Worm (Caenorhabditis elegans) whole organism, L4 larva: ENCODE data around the gene flp-32.

Experiments
- F10B5.3 ChIP-seq: sonication (generic microtip); optimal IDR thresholded peaks from 2 replicates; lab custom pipeline; 2016; ENCODE audit warnings: mild to moderate bottlenecking, missing genetic modification characterization, missing compliant biosample characterization
- F44E2.7 ChIP-seq: fragments of 200-800 bp; sonication (Bioruptor generic); IDR thresholded peaks from 2 replicates; pipeline ENCODE4 v2.1.2; 2022; ENCODE audit warnings: missing genetic modification characterization, missing compliant biosample characterization
- F49E8.2 ChIP-seq: sonication (generic microtip); optimal IDR thresholded peaks from 2 replicates; lab custom pipeline; 2016; ENCODE audit warnings: missing compliant biosample characterization, mild to moderate bottlenecking, missing genetic modification characterization, borderline replicate concordance
- R02D3.7 ChIP-seq: fragments of 150-350 bp; sonication (generic microtip); optimal IDR thresholded peaks from 3 replicates; lab custom pipeline; 2014; ENCODE audit warnings: missing biosample characterization, missing genetic modification characterization
- ZK337.2 ChIP-seq: fragments of 200-800 bp; sonication (Bioruptor generic); IDR thresholded peaks from 2 replicates; pipeline ENCODE4 v1.3.6; 2022; ENCODE audit warnings: missing genetic modification reagents, missing genetic modification characterization, missing compliant biosample characterization
- ceh-44 ChIP-seq: fragments of 200-800 bp; sonication (Bioruptor generic); IDR thresholded peaks from 2 replicates; pipeline ENCODE4 v1.3.6; 2022; ENCODE audit warnings: missing genetic modification reagents, missing genetic modification characterization, missing compliant biosample characterization
- ceh-62 ChIP-seq: sonication (generic microtip); optimal IDR thresholded peaks from 2 replicates; lab custom pipeline; 2017; ENCODE audit warnings: missing biosample characterization, missing genetic modification characterization
- ces-1 ChIP-seq: fragments of 150-350 bp; sonication (generic microtip); optimal IDR thresholded peaks from 4 replicates; lab custom pipeline; 2014; ENCODE audit warnings: missing biosample characterization, missing genetic modification reagents, missing genetic modification characterization
- daf-12 ChIP-seq: fragments of 150-350 bp; optimal IDR thresholded peaks from 2 replicates; lab custom pipeline; 2014; ENCODE audit warnings: missing biosample characterization, missing genetic modification reagents, missing genetic modification characterization
- dmd-6 ChIP-seq: fragments of 200-800 bp; sonication (Bioruptor generic); IDR thresholded peaks from 2 replicates; pipeline ENCODE4 v1.3.6; 2022; ENCODE audit warnings: missing genetic modification reagents, missing genetic modification characterization, missing compliant biosample characterization
- dpl-1 ChIP-seq: fragments of 150-350 bp; optimal IDR thresholded peaks from 2 replicates; lab custom pipeline; 2014; ENCODE audit warnings: missing biosample characterization, missing genetic modification reagents, missing genetic modification characterization
- dve-1 ChIP-seq: sonication (generic microtip); optimal IDR thresholded peaks from 2 replicates; lab custom pipeline; 2017; ENCODE audit warnings: antibody characterized with exemption, mild to moderate bottlenecking, missing genetic modification characterization, missing compliant biosample characterization; ENCODE audit not compliant: insufficient read depth
- egl-43 ChIP-seq: fragments of 200-800 bp; sonication (Bioruptor generic); IDR thresholded peaks from 2 replicates; pipeline ENCODE4 v1.3.6; 2022; ENCODE audit warnings: missing genetic modification reagents, missing genetic modification characterization, missing compliant biosample characterization
- hlh-11 ChIP-seq: fragments of 200-800 bp; sonication (Bioruptor generic); optimal IDR thresholded peaks from 2 replicates; lab custom pipeline; 2018; ENCODE audit warnings: mild to moderate bottlenecking, missing genetic modification characterization, missing compliant biosample characterization
- hlh-30 ChIP-seq: sonication (generic microtip); optimal IDR thresholded peaks from 2 replicates; lab custom pipeline; 2017; ENCODE audit warnings: antibody characterized with exemption, mild to moderate bottlenecking, missing genetic modification characterization, missing compliant biosample characterization; ENCODE audit not compliant: insufficient read depth
- lin-1 ChIP-seq: fragments of 200-800 bp; sonication (Bioruptor generic); IDR thresholded peaks from 2 replicates; pipeline ENCODE4 v1.3.6; 2022; ENCODE audit warnings: missing genetic modification reagents, missing genetic modification characterization, missing compliant biosample characterization
- lin-15B ChIP-seq: fragments of 150-350 bp; sonication (generic microtip); optimal IDR thresholded peaks from 3 replicates; lab custom pipeline; 2014; ENCODE audit warnings: missing biosample characterization, missing genetic modification characterization
- lin-29 ChIP-seq: fragments of 200-800 bp; sonication (Bioruptor generic); IDR thresholded peaks from 2 replicates; pipeline ENCODE4 v1.3.6; 2022; ENCODE audit warnings: missing genetic modification reagents, missing genetic modification characterization, missing compliant biosample characterization
- lir-3 ChIP-seq: sonication (generic microtip); optimal IDR thresholded peaks from 2 replicates; lab custom pipeline; 2016; ENCODE audit warnings: mild to moderate bottlenecking, missing genetic modification characterization, missing compliant biosample characterization
- lsy-2 ChIP-seq, 2 experiments: fragments of 150-350 bp in 1 of 2; sonication (generic microtip) in 1 of 2; optimal IDR thresholded peaks; 2 replicates each; lab custom pipeline; 2014 to 2017; ENCODE audit warnings: missing biosample characterization in 2 of 2, missing genetic modification characterization in 2 of 2
- madf-5 ChIP-seq, 2 experiments: fragments of 200-800 bp; sonication (Bioruptor generic); IDR thresholded peaks; 2 replicates each; pipeline ENCODE4 v1.3.6; 2022; ENCODE audit warnings: missing compliant biosample characterization in 2 of 2, missing genetic modification characterization in 2 of 2
- mdl-1 ChIP-seq, 2 experiments: fragments of 150-350 bp in 1 of 2; sonication (generic microtip) in 1 of 2; optimal IDR thresholded peaks; 2 replicates each; lab custom pipeline; 2014 to 2017; ENCODE audit warnings: missing biosample characterization in 2 of 2, missing genetic modification characterization in 2 of 2
- mep-1 ChIP-seq: fragments of 150-350 bp; sonication (generic microtip); optimal IDR thresholded peaks from 3 replicates; lab custom pipeline; 2014; ENCODE audit warnings: missing biosample characterization, missing genetic modification characterization
- mes-2 ChIP-seq: sonication (generic microtip); optimal IDR thresholded peaks from 2 replicates; lab custom pipeline; 2016; ENCODE audit warnings: missing genotype, mild to moderate bottlenecking, missing genetic modification characterization, missing compliant biosample characterization; ENCODE audit not compliant: poor library complexity, severe bottlenecking
- nhr-11 ChIP-seq: fragments of 150-350 bp; optimal IDR thresholded peaks from 2 replicates; lab custom pipeline; 2014; ENCODE audit warnings: missing biosample characterization, missing genetic modification characterization
- nhr-111 ChIP-seq: fragments of 200-800 bp; sonication (Bioruptor generic); optimal IDR thresholded peaks from 2 replicates; lab custom pipeline; 2018; ENCODE audit warnings: mild to moderate bottlenecking, missing genetic modification characterization, missing compliant biosample characterization
- nhr-41 ChIP-seq: fragments of 200-800 bp; sonication (Bioruptor generic); IDR thresholded peaks from 2 replicates; pipeline ENCODE4 v1.3.6; 2022; ENCODE audit warnings: missing genetic modification reagents, missing genetic modification characterization, missing compliant biosample characterization
- nhr-42 ChIP-seq: fragments of 200-800 bp; sonication (Bioruptor generic); IDR thresholded peaks from 2 replicates; pipeline ENCODE4 v1.3.6; 2022; ENCODE audit warnings: missing genetic modification characterization, missing compliant biosample characterization
- nhr-48 ChIP-seq: sonication (generic microtip); optimal IDR thresholded peaks from 2 replicates; lab custom pipeline; 2016; ENCODE audit warnings: mild to moderate bottlenecking, missing genetic modification characterization, missing compliant biosample characterization
- nhr-76 ChIP-seq: fragments of 150-350 bp; optimal IDR thresholded peaks from 2 replicates; lab custom pipeline; 2014; ENCODE audit warnings: missing biosample characterization, missing genetic modification characterization
- pqm-1 ChIP-seq: sonication (generic microtip); optimal IDR thresholded peaks from 2 replicates; lab custom pipeline; 2017; ENCODE audit warnings: missing biosample characterization, missing genetic modification characterization
- saeg-2 ChIP-seq: fragments of 200-800 bp; sonication (Bioruptor generic); IDR thresholded peaks from 2 replicates; pipeline ENCODE4 v1.3.6; 2022; ENCODE audit warnings: missing genetic modification reagents, missing genetic modification characterization, missing compliant biosample characterization
- set-16 ChIP-seq: fragments of 200-800 bp; sonication (Bioruptor generic); IDR thresholded peaks from 2 replicates; pipeline ENCODE4 v1.3.6; 2022; ENCODE audit warnings: missing genetic modification reagents, missing genetic modification characterization, missing compliant biosample characterization
- snpc-1.2 ChIP-seq: fragments of 200-800 bp; sonication (Bioruptor generic); IDR thresholded peaks from 2 replicates; pipeline ENCODE4 v1.3.6; 2022; ENCODE audit warnings: missing genetic modification reagents, missing genetic modification characterization, missing compliant biosample characterization
- spr-1 ChIP-seq: sonication (generic microtip); optimal IDR thresholded peaks from 2 replicates; lab custom pipeline; 2016; ENCODE audit warnings: mild to moderate bottlenecking, missing genetic modification characterization, missing compliant biosample characterization
- spr-3 ChIP-seq: fragments of 200-800 bp; sonication (Bioruptor generic); optimal IDR thresholded peaks from 2 replicates; lab custom pipeline; 2018; ENCODE audit warnings: mild to moderate bottlenecking, missing genetic modification characterization, missing compliant biosample characterization
- tag-97 ChIP-seq: fragments of 200-800 bp; sonication (Bioruptor generic); IDR thresholded peaks from 2 replicates; pipeline ENCODE4 v1.3.6; 2022; ENCODE audit warnings: missing genetic modification characterization, missing compliant biosample characterization
- unc-62 ChIP-seq, 3 experiments: fragments of 150-350 bp in 1 of 3; sonication (generic microtip); optimal IDR thresholded peaks in 2 of 3; peaks in 1 of 3; 1 replicate in 1 of 3; 2 replicates in 2 of 3; lab custom pipeline; 2014 to 2017; ENCODE audit warnings: missing biosample characterization in 3 of 3, missing genetic modification characterization in 3 of 3, missing genetic modification reagents in 3 of 3, missing genotype in 1 of 3
- zip-2 ChIP-seq: fragments of 150-350 bp; optimal IDR thresholded peaks from 2 replicates; lab custom pipeline; 2014; ENCODE audit warnings: missing biosample characterization, missing genetic modification characterization
- ztf-11 ChIP-seq: fragments of 150-350 bp; optimal IDR thresholded peaks from 2 replicates; lab custom pipeline; 2014; ENCODE audit warnings: missing biosample characterization, missing genetic modification characterization
- ztf-7 ChIP-seq: fragments of 150-350 bp; optimal IDR thresholded peaks from 2 replicates; lab custom pipeline; 2014; ENCODE audit warnings: missing biosample characterization, missing genetic modification characterization

Gene flp-32

ce11 chrX:15385807-15386349 lies 47.7 kb upstream of the flp-32 start (continued):
- TF ChIP-seq zip-2 (tag; lab: Kevin White, UChicago) (no peak), daf-12 (tag; lab: Kevin White, UChicago) (no peak), madf-5 (GFP tag; IDR thresholded peaks at IDR 0.05; lab: Robert Waterston, UW) (no peak), mdl-1 (tag; optimal IDR thresholded peaks at IDR 0.05; lab: Kevin White, UChicago) (peak in 1 of 2 experiments; percentile 51), hlh-30 (tag; lab: Kevin White, UChicago) (peak; percentile 20), saeg-2 (GFP tag; lab: Robert Waterston, UW) (no peak), nhr-42 (GFP tag; lab: Robert Waterston, UW) (no peak), mes-2 (tag; lab: Kevin White, UChicago) (no peak), F10B5.3 (no peak), ztf-11 (tag; lab: Kevin White, UChicago) (no peak), dpl-1 (GFP tag; lab: Kevin White, UChicago) (no peak), ceh-62 (no peak), ZK337.2 (0 out of 2 replicates have a peak, but pooled peaks have one; percentile 5), set-16 (GFP tag; lab: Robert Waterston, UW) (no peak), snpc-1.2 (GFP tag; lab: Robert Waterston, UW) (no peak), nhr-11 (tag; lab: Kevin White, UChicago) (no peak), dmd-6 (GFP tag; lab: Robert Waterston, UW) (peak; percentile 45), nhr-111 (no peak), pqm-1 (tag; lab: Kevin White, UChicago) (no peak), lin-1 (GFP tag; lab: Robert Waterston, UW) (no peak), ceh-44 (GFP tag; lab: Robert Waterston, UW) (no peak)

DNA sequence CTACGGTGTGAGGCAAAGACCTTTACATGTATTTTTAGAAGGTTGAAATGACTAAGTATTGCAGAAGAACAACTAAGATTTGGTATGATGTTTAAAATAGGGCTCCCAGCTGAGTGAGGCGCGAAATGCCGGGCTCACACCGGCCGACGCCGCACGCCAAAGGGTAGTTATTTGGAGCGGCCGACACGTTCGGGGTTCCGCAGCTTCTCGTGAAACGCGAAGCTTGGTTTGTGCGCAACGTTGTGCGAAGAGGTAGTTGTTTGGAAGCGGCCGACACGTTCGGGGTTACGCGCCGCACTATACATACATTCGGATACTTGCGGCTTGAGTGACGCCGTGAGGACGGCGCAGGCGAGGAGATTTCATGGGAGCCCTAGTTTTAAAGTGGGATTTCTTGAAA lies 45.3 kb upstream of the flp-32 start:
- TF ChIP-seq mdl-1 (tag; optimal IDR thresholded peaks at IDR 0.05; lab: Kevin White, UChicago): no peak
- TF ChIP-seq egl-43: peak; percentile 59; the same call in 1 of the 2 replicates
- TF ChIP-seq set-16 (GFP tag; lab: Robert Waterston, UW): peak; percentile 76

DNA sequence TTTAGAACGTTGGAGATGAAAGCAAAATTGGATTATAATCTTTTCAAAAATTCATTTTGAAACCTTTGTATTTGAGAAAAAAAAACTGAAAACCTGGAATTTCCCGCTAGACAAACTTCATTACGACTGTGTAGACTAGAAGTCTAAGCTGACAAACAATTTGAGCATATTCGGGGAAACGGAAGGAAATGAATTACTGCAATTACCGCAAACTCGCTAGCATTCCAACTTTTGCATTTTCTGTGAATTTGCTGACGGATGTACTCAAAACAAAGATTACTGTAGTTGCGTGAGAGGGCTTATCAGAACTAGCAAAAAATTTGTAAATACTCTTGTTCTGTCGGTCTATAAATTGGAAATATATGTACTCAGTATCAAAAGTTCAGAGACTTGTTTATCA lies 43.7 kb upstream of the flp-32 start:
- TF ChIP-seq ces-1 (GFP tag; lab: Kevin White, UChicago) (peak; percentile 19), unc-62 (GFP tag; optimal IDR thresholded peaks at IDR 0.05 in 1 of 2; lab: Kevin White, UChicago) (peak in 1 of 2 experiments; percentile 71), unc-62 (tag; optimal IDR thresholded peaks at IDR 0.05; lab: Kevin White, UChicago) (no peak), ZK337.2 (no peak), lin-29 (GFP tag; lab: Robert Waterston, UW) (no peak), nhr-11 (tag; lab: Kevin White, UChicago) (peak; percentile 47), lsy-2 (tag; optimal IDR thresholded peaks at IDR 0.05; lab: Kevin White, UChicago) (peak in 1 of 2 experiments; percentile 10), R02D3.7 (tag; lab: Kevin White, UChicago) (no peak), lin-15B (tag; lab: Kevin White, UChicago) (no peak)

ce11 chrX:15392672-15393071 lies 40.9 kb upstream of the flp-32 start:
- TF ChIP-seq tag-97 (GFP tag; lab: Robert Waterston, UW): peak; percentile 64; the same call in 1 of the 2 replicates
- no peak for TF ChIP-seq dve-1 (tag; lab: Kevin White, UChicago)
- 0 out of 4 replicates have a peak, but pooled peaks of 1 of the 2 experiments have one; percentile 18 for TF ChIP-seq madf-5 (GFP tag; IDR thresholded peaks at IDR 0.05; lab: Robert Waterston, UW)
- TF ChIP-seq, all 104 proteins: peak for 2

ce11 chrX:15395723-15396122 lies 37.9 kb upstream of the flp-32 start:
- no peak for TF ChIP-seq nhr-41 (GFP tag; lab: Robert Waterston, UW)
- no peak for TF ChIP-seq nhr-76 (tag; lab: Kevin White, UChicago)
- TF ChIP-seq nhr-48 (tag; lab: Kevin White, UChicago): no peak
- TF ChIP-seq ZK337.2: no peak
- TF ChIP-seq F49E8.2: no peak
- TF ChIP-seq hlh-11 (tag; lab: Kevin White, UChicago): peak; percentile 21
- no peak for TF ChIP-seq ztf-7
- no peak for TF ChIP-seq spr-1 (tag; lab: Kevin White, UChicago)
- no peak for TF ChIP-seq lir-3
- TF ChIP-seq nhr-111: no peak
- peak in 1 of 2 experiments; percentile 23 for TF ChIP-seq lsy-2 (tag; optimal IDR thresholded peaks at IDR 0.05; lab: Kevin White, UChicago)
- no peak for TF ChIP-seq spr-3 (GFP tag; lab: Kevin White, UChicago)
- no peak for TF ChIP-seq F44E2.7 (GFP tag; lab: Robert Waterston, UW)
- TF ChIP-seq lin-1 (GFP tag; lab: Robert Waterston, UW): no peak
- peak in 1 of 2 experiments; percentile 40 for TF ChIP-seq unc-62 (GFP tag; optimal IDR thresholded peaks at IDR 0.05 in 1 of 2; lab: Kevin White, UChicago)
- no peak for TF ChIP-seq unc-62 (tag; optimal IDR thresholded peaks at IDR 0.05; lab: Kevin White, UChicago)
- TF ChIP-seq hlh-30 (tag; lab: Kevin White, UChicago): no peak
- TF ChIP-seq mep-1 (tag; lab: Kevin White, UChicago): no peak
- TF ChIP-seq lin-15B (tag; lab: Kevin White, UChicago): no peak
- peak; percentile 71 for TF ChIP-seq ces-1 (GFP tag; lab: Kevin White, UChicago)
